Fruit fly (Drosophila melanogaster): ENCODE results near the gene CG33791.

DNA sequence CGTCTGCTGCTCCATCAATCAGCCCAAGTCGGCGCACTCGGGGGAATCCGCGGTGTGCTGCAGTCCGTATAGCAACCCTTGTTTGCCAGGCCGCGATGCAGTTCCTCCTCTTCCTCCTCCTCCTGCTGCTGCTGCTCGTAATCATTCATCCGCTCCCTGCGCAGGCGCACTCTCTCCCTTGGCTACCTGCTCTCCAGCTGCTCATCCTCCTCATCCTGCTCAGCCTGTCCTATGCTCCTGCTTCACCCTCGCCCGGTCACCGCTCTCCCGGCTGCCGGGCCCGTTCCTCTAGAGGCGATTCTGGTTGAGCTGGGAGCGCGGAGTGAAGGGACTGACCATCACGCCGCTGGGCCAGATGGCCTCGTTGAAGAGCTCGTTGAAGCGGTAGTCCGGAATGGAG is 24.2 kb downstream of the CG33791 start:
- TF ChIP-seq CG8478 (optimal IDR thresholded peaks at IDR 0.05) (no peak), CTCF (optimal IDR thresholded peaks at IDR 0.05) (no peak)

All from S2 (cell line).